Worm (Caenorhabditis elegans): ENCODE results near the gene nhr-132.

DNA sequence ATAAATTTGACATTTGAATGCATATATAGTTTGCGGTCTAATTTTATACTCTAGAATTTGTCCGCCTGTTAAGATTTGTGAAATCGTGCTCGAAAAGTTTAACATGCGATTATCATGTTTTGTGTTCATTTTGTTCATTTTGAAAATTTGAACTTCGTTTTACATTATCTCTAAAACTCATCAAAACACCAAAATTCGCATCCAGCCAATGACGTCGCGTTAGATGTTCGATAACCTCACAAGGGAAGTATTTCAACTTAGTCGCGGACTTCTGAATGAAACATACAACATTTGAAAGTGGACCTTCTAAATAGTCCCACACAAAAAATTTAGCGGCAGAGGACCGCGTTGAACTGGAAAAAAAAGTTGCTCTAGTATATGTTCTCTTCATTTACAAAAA, 7.2 kb downstream of the nhr-132 start:
- no peak for TF ChIP-seq ztf-11 (tag; optimal IDR thresholded peaks at IDR 0.05)
- no peak for TF ChIP-seq elt-3 (tag; optimal IDR thresholded peaks at IDR 0.05)
- no peak for TF ChIP-seq nhr-11 (tag; optimal IDR thresholded peaks at IDR 0.05)
- TF ChIP-seq lin-39 (tag; optimal IDR thresholded peaks at IDR 0.05): no peak
- TF ChIP-seq jun-1 (tag; optimal IDR thresholded peaks at IDR 0.05): no peak
- TF ChIP-seq fkh-10 (GFP tag; optimal IDR thresholded peaks at IDR 0.05): no peak
- TF ChIP-seq nhr-237 (tag; optimal IDR thresholded peaks at IDR 0.05): no peak
- TF ChIP-seq mdl-1 (tag; optimal IDR thresholded peaks at IDR 0.05): no peak
- TF ChIP-seq daf-12 (tag; optimal IDR thresholded peaks at IDR 0.05): no peak
- no peak for TF ChIP-seq nhr-12 (tag; optimal IDR thresholded peaks at IDR 0.05)
- TF ChIP-seq nhr-76 (tag; optimal IDR thresholded peaks at IDR 0.05): no peak
- TF ChIP-seq nhr-77 (tag; optimal IDR thresholded peaks at IDR 0.05): no peak

Data from whole organism, L3 larva.